Fruit fly (Drosophila melanogaster) whole organism, pupa: ENCODE results near the gene tsl.

Experiments used
- CG12605 ChIP-seq: fragments of 200-800 bp; sonication (Bioruptor generic); IDR thresholded peaks from 2 replicates; pipeline ENCODE4 v1.3.6; 2022; ENCODE audit warnings: missing biosample characterization, missing genetic modification characterization
- CG13204 ChIP-seq: fragments of 200-800 bp; sonication (Bioruptor generic); optimal IDR thresholded peaks from 2 replicates; lab custom pipeline; 2018; ENCODE audit warnings: missing biosample characterization, mild to moderate bottlenecking, missing genetic modification characterization, moderate library complexity
- CG14655 ChIP-seq: fragments of 200-800 bp; sonication (Bioruptor generic); optimal IDR thresholded peaks from 3 replicates; lab custom pipeline; 2017; ENCODE audit warnings: mild to moderate bottlenecking, missing biosample characterization, missing genetic modification reagents, missing genetic modification characterization
- CG15710 ChIP-seq: fragments of 200-800 bp; sonication (Bioruptor generic); optimal IDR thresholded peaks from 2 replicates; lab custom pipeline; 2018; ENCODE audit warnings: missing biosample characterization, mild to moderate bottlenecking, missing genetic modification characterization, moderate library complexity
- CG17806 ChIP-seq: fragments of 200-800 bp; sonication (Bioruptor generic); optimal IDR thresholded peaks from 2 replicates; lab custom pipeline; 2018; ENCODE audit warnings: missing biosample characterization, mild to moderate bottlenecking, missing genetic modification characterization, moderate library complexity
- CG32121 ChIP-seq: fragments of 200-800 bp; sonication (Bioruptor generic); IDR thresholded peaks from 2 replicates; pipeline ENCODE4 v1.3.6; 2022; ENCODE audit warnings: missing biosample characterization, missing genetic modification characterization
- CG34367 ChIP-seq: fragments of 200-800 bp; sonication (Bioruptor generic); optimal IDR thresholded peaks from 2 replicates; lab custom pipeline; 2018; ENCODE audit warnings: missing biosample characterization, mild to moderate bottlenecking, missing genetic modification characterization
- CG4496 ChIP-seq: fragments of 200-800 bp; sonication (Bioruptor generic); IDR thresholded peaks from 3 replicates; pipeline ENCODE4 v1.3.6; 2022; ENCODE audit warnings: missing biosample characterization, missing genetic modification characterization
- CG8159 ChIP-seq: fragments of 200-800 bp; sonication (Bioruptor generic); optimal IDR thresholded peaks from 3 replicates; lab custom pipeline; 2018; ENCODE audit warnings: missing biosample characterization, mild to moderate bottlenecking, missing genetic modification characterization, moderate library complexity
- CG8301 ChIP-seq: fragments of 200-800 bp; sonication (Bioruptor generic); optimal IDR thresholded peaks from 2 replicates; lab custom pipeline; 2018; ENCODE audit warnings: missing biosample characterization, mild to moderate bottlenecking, missing genetic modification characterization
- CG9948 ChIP-seq: fragments of 200-800 bp; sonication (Bioruptor generic); optimal IDR thresholded peaks from 2 replicates; lab custom pipeline; 2018; ENCODE audit warnings: missing biosample characterization, mild to moderate bottlenecking, missing genetic modification characterization, moderate library complexity
- D1 ChIP-seq: fragments of 200-800 bp; sonication (Bioruptor generic); optimal IDR thresholded peaks from 2 replicates; lab custom pipeline; 2018; ENCODE audit warnings: missing biosample characterization, mild to moderate bottlenecking, missing genetic modification characterization, moderate library complexity
- EcR ChIP-seq: fragments of 200-800 bp; sonication (Bioruptor generic); optimal IDR thresholded peaks from 3 replicates; lab custom pipeline; 2019; ENCODE audit warnings: missing biosample characterization, missing genetic modification characterization, mild to moderate bottlenecking, moderate library complexity, missing genetic modification reagents
- Ets98B ChIP-seq: fragments of 200-800 bp; sonication (Bioruptor generic); IDR thresholded peaks from 2 replicates; pipeline ENCODE4 v1.3.6; 2022; ENCODE audit warnings: missing biosample characterization, missing genetic modification characterization
- Pif1A ChIP-seq: fragments of 200-800 bp; sonication (Bioruptor generic); optimal IDR thresholded peaks from 3 replicates; lab custom pipeline; 2016; ENCODE audit warnings: missing biosample characterization, missing genetic modification characterization
- Pif1B ChIP-seq: fragments of 200-800 bp; sonication (Bioruptor generic); optimal IDR thresholded peaks from 3 replicates; lab custom pipeline; 2016; ENCODE audit warnings: missing biosample characterization, missing genetic modification characterization
- Snoo ChIP-seq: fragments of 200-800 bp; sonication (Bioruptor generic); optimal IDR thresholded peaks from 3 replicates; lab custom pipeline; 2017; ENCODE audit warnings: missing biosample characterization, mild to moderate bottlenecking, missing genetic modification characterization, inconsistent platforms
- fd96Ca ChIP-seq: fragments of 200-800 bp; sonication (Bioruptor generic); IDR thresholded peaks from 3 replicates; pipeline ENCODE4 v1.3.6; 2022; ENCODE audit warnings: missing biosample characterization, missing genetic modification characterization
- gl ChIP-seq: fragments of 200-800 bp; sonication (Bioruptor generic); optimal IDR thresholded peaks from 2 replicates; lab custom pipeline; 2018; ENCODE audit warnings: missing biosample characterization, mild to moderate bottlenecking, missing genetic modification characterization
- rn ChIP-seq: fragments of 200-800 bp; sonication (Bioruptor generic); IDR thresholded peaks from 2 replicates; pipeline ENCODE4 v1.3.6; 2022; ENCODE audit warnings: missing biosample characterization, missing genetic modification characterization

The tsl gene

dm6 chr3R:21731682-21732081, 50.7 kb downstream of the tsl start:
- peak; percentile 29 for TF ChIP-seq CG14655 (GFP tag; lab: Kevin White, UChicago)
- no peak for TF ChIP-seq CG13204 (GFP tag; lab: Kevin White, UChicago)
- 0 out of 3 replicates have a peak, but pooled peaks have one; percentile 33 for TF ChIP-seq CG4496 (GFP tag; lab: Robert Waterston, UW)
- TF ChIP-seq CG32121 (GFP tag; lab: Robert Waterston, UW): peak; percentile 59; the same call in 1 of the 2 replicates
- no peak for TF ChIP-seq CG17806 (tag; lab: Kevin White, UChicago)
- TF ChIP-seq Ets98B: peak; percentile 56; the same call in 1 of the 2 replicates

dm6 chr3R:21730955-21731354, 51.4 kb downstream of the tsl start:
- TF ChIP-seq CG32121 (GFP tag; lab: Robert Waterston, UW) (no peak), CG34367 (tag; lab: Kevin White, UChicago) (no peak), CG8301 (tag; lab: Kevin White, UChicago) (no peak), gl (no peak), CG14655 (GFP tag; lab: Kevin White, UChicago) (no peak), D1 (no peak), CG4496 (GFP tag; lab: Robert Waterston, UW) (no peak), CG12605 (GFP tag; lab: Robert Waterston, UW) (no peak), fd96Ca (no peak), CG13204 (GFP tag; lab: Kevin White, UChicago) (no peak), EcR (GFP tag; lab: Kevin White, UChicago) (no peak), CG15710 (tag; lab: Kevin White, UChicago) (no peak), Pif1B (no peak), CG17806 (tag; lab: Kevin White, UChicago) (no peak), CG9948 (tag; lab: Kevin White, UChicago) (no peak), Ets98B (no peak), CG8159 (tag; lab: Kevin White, UChicago) (no peak), Pif1A (no peak), Snoo (tag; lab: Kevin White, UChicago) (no peak), rn (GFP tag; lab: Robert Waterston, UW) (no peak)
